Worm (Caenorhabditis elegans) whole organism, mixed stage, embryonic: Measurements from ENCODE around the gene nhr-120.

ENCODE experiments used
- M03D4.4 ChIP-seq: sonication (generic microtip); optimal IDR thresholded peaks from 2 replicates; lab custom pipeline; 2017; ENCODE audit warnings: mild to moderate bottlenecking, missing genetic modification characterization, missing compliant biosample characterization
- bed-3 ChIP-seq: fragments of 200-800 bp; sonication (Bioruptor generic); optimal IDR thresholded peaks from 3 replicates; lab custom pipeline; 2018; ENCODE audit warnings: mild to moderate bottlenecking, missing genetic modification characterization, moderate library complexity, missing compliant biosample characterization
- blmp-1 ChIP-seq: fragments of 150-350 bp; optimal IDR thresholded peaks from 2 replicates; lab custom pipeline; 2014; ENCODE audit warnings: missing biosample characterization, missing genetic modification characterization
- ceh-43 ChIP-seq: fragments of 200-800 bp; sonication (Bioruptor generic); optimal IDR thresholded peaks from 2 replicates; lab custom pipeline; 2018; ENCODE audit warnings: mild to moderate bottlenecking, missing genetic modification characterization, moderate library complexity, missing compliant biosample characterization
- ceh-83 ChIP-seq: fragments of 200-800 bp; sonication (Bioruptor generic); optimal IDR thresholded peaks from 2 replicates; lab custom pipeline; 2018; ENCODE audit warnings: mild to moderate bottlenecking, missing genetic modification characterization, missing compliant biosample characterization
- ces-1 ChIP-seq: fragments of 150-350 bp; optimal IDR thresholded peaks from 2 replicates; lab custom pipeline; 2014; ENCODE audit warnings: missing biosample characterization, missing genetic modification reagents, missing genetic modification characterization
- cnd-1 ChIP-seq: fragments of 200-800 bp; sonication (Bioruptor generic); optimal IDR thresholded peaks from 2 replicates; lab custom pipeline; 2018; ENCODE audit warnings: mild to moderate bottlenecking, missing genetic modification characterization, missing compliant biosample characterization
- drap-1 ChIP-seq: fragments of 200-800 bp; sonication (Bioruptor generic); optimal IDR thresholded peaks from 3 replicates; lab custom pipeline; 2018; ENCODE audit warnings: mild to moderate bottlenecking, missing genetic modification characterization, missing compliant biosample characterization
- elt-3 ChIP-seq: fragments of 150-350 bp; optimal IDR thresholded peaks from 2 replicates; lab custom pipeline; 2014; ENCODE audit warnings: missing biosample characterization, missing genetic modification characterization
- flh-1 ChIP-seq: fragments of 200-800 bp; sonication (Bioruptor generic); optimal IDR thresholded peaks from 2 replicates; lab custom pipeline; 2018; ENCODE audit warnings: mild to moderate bottlenecking, missing genetic modification characterization, moderate library complexity, missing compliant biosample characterization
- ham-2 ChIP-seq: fragments of 200-800 bp; sonication (Bioruptor generic); optimal IDR thresholded peaks from 2 replicates; lab custom pipeline; 2018; ENCODE audit warnings: mild to moderate bottlenecking, missing genetic modification characterization, missing compliant biosample characterization
- hlh-1 ChIP-seq: fragments of 150-350 bp; optimal IDR thresholded peaks from 2 replicates; lab custom pipeline; 2014; ENCODE audit warnings: missing biosample characterization, missing genetic modification reagents, missing genetic modification characterization
- lin-13 ChIP-seq: fragments of 150-350 bp; optimal IDR thresholded peaks from 2 replicates; lab custom pipeline; 2014; ENCODE audit warnings: missing biosample characterization, missing genetic modification characterization
- lin-32 ChIP-seq: fragments of 200-800 bp; sonication (Bioruptor generic); optimal IDR thresholded peaks from 2 replicates; lab custom pipeline; 2018; ENCODE audit warnings: mild to moderate bottlenecking, missing genetic modification characterization, missing compliant biosample characterization
- lsy-2 ChIP-seq: fragments of 150-350 bp; optimal IDR thresholded peaks from 2 replicates; lab custom pipeline; 2014; ENCODE audit warnings: missing biosample characterization, missing genetic modification characterization
- mab-5 ChIP-seq: fragments of 150-350 bp; optimal IDR thresholded peaks from 2 replicates; lab custom pipeline; 2014; ENCODE audit warnings: missing biosample characterization, missing genetic modification characterization
- mls-2 ChIP-seq: sonication (generic microtip); optimal IDR thresholded peaks from 2 replicates; lab custom pipeline; 2016; ENCODE audit warnings: mild to moderate bottlenecking, missing genetic modification characterization, moderate library complexity, missing compliant biosample characterization
- nhr-12 ChIP-seq: fragments of 150-350 bp; optimal IDR thresholded peaks from 2 replicates; lab custom pipeline; 2014; ENCODE audit warnings: missing biosample characterization, missing genetic modification characterization
- nhr-2 ChIP-seq: fragments of 150-350 bp; optimal IDR thresholded peaks from 2 replicates; lab custom pipeline; 2014; ENCODE audit warnings: missing biosample characterization, missing genetic modification characterization
- nhr-76 ChIP-seq: sonication (generic microtip); optimal IDR thresholded peaks from 2 replicates; lab custom pipeline; 2017; ENCODE audit warnings: missing biosample characterization, missing genetic modification characterization
- pha-4 ChIP-seq: fragments of 150-350 bp; optimal IDR thresholded peaks from 2 replicates; lab custom pipeline; 2018; ENCODE audit warnings: missing biosample characterization, missing genetic modification reagents, missing genetic modification characterization
- sem-2 ChIP-seq: fragments of 200-800 bp; sonication (Bioruptor generic); optimal IDR thresholded peaks from 2 replicates; lab custom pipeline; 2018; ENCODE audit warnings: mild to moderate bottlenecking, missing genetic modification characterization, missing compliant biosample characterization
- snpc-4 ChIP-seq: fragments of 150-350 bp; optimal IDR thresholded peaks from 2 replicates; lab custom pipeline; 2014; ENCODE audit warnings: missing biosample characterization, missing genetic modification characterization
- sptf-1 ChIP-seq: sonication (generic microtip); optimal IDR thresholded peaks from 2 replicates; lab custom pipeline; 2017; ENCODE audit warnings: mild to moderate bottlenecking, missing genetic modification characterization, moderate library complexity, missing compliant biosample characterization
- tbx-8 ChIP-seq: fragments of 200-800 bp; sonication (Bioruptor generic); optimal IDR thresholded peaks from 2 replicates; lab custom pipeline; 2018; ENCODE audit warnings: mild to moderate bottlenecking, missing genetic modification characterization, moderate library complexity, missing compliant biosample characterization
- unc-120 ChIP-seq: sonication (generic microtip); optimal IDR thresholded peaks from 2 replicates; lab custom pipeline; 2017; ENCODE audit warnings: missing genetic modification characterization, missing compliant biosample characterization; ENCODE audit not compliant: poor library complexity, severe bottlenecking
- unc-39 ChIP-seq: fragments of 150-350 bp; optimal IDR thresholded peaks from 2 replicates; lab custom pipeline; 2014; ENCODE audit warnings: missing biosample characterization, missing genetic modification characterization
- unc-62 ChIP-seq: fragments of 150-350 bp; optimal IDR thresholded peaks from 2 replicates; lab custom pipeline; 2014; ENCODE audit warnings: missing biosample characterization, missing genetic modification reagents, missing genetic modification characterization
- zip-8 ChIP-seq: fragments of 150-350 bp; optimal IDR thresholded peaks from 2 replicates; lab custom pipeline; 2014; ENCODE audit warnings: missing biosample characterization, missing genetic modification characterization

nhr-120 gene

DNA sequence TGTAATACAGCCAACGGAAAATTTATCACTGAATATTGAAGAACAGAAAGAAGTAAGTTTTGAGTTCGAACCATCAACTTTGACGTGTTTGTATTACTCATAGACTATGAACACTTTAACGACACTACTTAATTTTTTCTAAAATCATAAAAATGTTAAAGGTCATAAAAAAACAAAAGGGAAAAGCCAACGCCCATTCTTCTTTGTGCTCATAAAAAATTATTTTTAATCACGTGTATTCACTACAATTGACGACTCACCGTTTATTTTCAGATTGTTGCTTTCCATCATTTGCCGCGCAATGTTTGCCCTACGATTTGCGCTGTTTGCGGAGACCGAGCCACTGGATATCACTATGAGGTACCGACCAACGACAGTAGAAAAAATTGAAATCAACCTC lies 15.8 kb upstream of the nhr-120 start:
- TF ChIP-seq unc-120, result no peak
- no peak for TF ChIP-seq ceh-83
- no peak for TF ChIP-seq nhr-12 (tag; lab: Kevin White, UChicago)

DNA sequence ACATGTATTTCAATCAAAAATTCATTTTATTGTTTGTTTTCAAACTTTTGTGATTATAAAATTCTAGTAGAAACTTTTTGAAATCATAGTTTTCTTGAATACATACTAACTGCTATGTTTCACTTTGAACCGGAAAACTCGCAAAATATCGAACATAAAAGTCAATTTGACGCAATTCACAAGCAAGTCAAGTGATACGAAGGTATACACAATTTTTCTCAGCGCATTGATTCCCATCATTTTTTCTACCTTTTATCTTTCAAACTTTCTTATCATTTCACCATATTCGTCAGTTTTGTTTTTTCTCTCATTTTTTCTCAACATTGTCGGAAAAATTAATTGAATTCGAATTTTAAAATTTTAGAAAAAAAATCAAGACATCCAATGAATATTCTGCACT lies 14.7 kb upstream of the nhr-120 start, which contains the start of gene nhr-173:
Gene nhr-173 (plus strand): TSS at position 366 of the 400 bp plus-strand sequence.
- TF ChIP-seq ceh-43, result no peak
- no peak for TF ChIP-seq blmp-1 (tag; lab: Kevin White, UChicago)
- TF ChIP-seq lin-13 (tag; lab: Kevin White, UChicago), result no peak
- TF ChIP-seq flh-1, result no peak
- TF ChIP-seq ceh-83, result no peak
- TF ChIP-seq mls-2 (tag; lab: Kevin White, UChicago), result no peak
- TF ChIP-seq lin-32 (GFP tag; lab: Kevin White, UChicago), result no peak
- no peak for TF ChIP-seq nhr-12 (tag; lab: Kevin White, UChicago)
- no peak for TF ChIP-seq M03D4.4 (tag; lab: Kevin White, UChicago)
- TF ChIP-seq zip-8 (tag; lab: Kevin White, UChicago), result no peak
- no peak for TF ChIP-seq nhr-2 (tag; lab: Kevin White, UChicago)
- no peak for TF ChIP-seq mab-5 (tag; lab: Kevin White, UChicago)
- no peak for TF ChIP-seq snpc-4 (tag; lab: Kevin White, UChicago)
- TF ChIP-seq nhr-76 (tag; lab: Kevin White, UChicago), result no peak
- TF ChIP-seq, all 35 proteins: peak for 0

DNA sequence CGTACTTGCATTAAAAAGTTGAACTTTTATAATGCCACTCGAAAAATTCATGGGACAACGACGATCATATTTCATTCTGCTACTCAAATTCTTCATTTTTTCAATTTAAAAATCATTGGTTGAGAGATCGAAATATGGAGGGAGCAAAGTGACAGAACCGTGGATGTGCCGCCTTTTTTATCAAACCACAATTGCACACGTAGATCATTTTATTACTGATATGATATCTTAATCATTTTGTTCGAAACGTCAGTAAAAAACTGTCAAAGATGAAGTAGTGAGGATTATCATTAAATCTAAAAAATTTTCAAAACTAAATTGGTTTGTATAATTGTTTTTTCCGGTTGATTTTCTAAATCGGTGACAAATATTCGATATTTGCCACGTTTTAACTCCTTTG lies 13.7 kb upstream of the nhr-120 start:
- TF ChIP-seq blmp-1 (tag; lab: Kevin White, UChicago) (no peak), lin-13 (tag; lab: Kevin White, UChicago) (no peak), pha-4 (no peak), bed-3 (GFP tag; lab: Kevin White, UChicago) (no peak)

DNA sequence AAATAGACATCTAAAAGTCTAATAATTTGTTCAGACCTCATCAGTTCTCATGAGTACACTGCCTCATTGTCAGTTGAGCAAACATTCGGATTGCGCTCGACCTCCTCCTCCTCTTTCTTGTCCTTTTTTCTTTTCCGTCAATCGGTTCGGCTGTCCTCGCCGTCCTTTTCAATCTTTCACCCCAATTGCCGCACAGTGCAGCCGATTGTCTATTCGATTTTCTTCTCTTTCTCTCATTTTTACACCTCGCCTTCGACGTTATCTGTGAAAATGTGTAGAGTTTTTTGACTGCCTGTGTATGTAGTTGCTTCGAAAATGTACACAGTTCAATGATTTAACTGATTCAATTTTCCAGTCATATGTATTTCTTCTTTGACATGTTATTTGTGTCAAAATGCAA lies 12.8 kb upstream of the nhr-120 start:
- TF ChIP-seq pha-4, result peak; percentile 34
- TF ChIP-seq M03D4.4 (tag; lab: Kevin White, UChicago), result no peak

DNA sequence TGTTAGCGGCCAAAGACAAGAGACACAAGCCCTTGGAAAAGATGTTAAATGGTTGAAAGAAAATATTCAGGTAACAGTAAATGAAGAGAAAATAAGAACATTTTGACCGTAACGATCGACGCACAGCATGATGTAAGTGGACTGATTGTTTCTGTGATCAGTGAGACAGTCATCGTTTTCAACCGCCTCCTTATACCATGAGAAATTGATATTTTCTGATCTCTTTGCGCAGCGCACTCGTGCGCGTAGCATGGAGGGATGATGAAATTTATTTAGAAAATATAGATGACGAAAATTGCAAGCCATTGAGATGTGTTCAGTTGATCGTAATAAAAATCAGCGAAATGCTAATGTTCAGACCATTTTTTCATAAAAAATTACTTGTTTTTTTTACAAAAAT lies 9.2 kb upstream of the nhr-120 start:
- TF ChIP-seq tbx-8 (GFP tag; lab: Kevin White, UChicago), result no peak
- no peak for TF ChIP-seq zip-8 (tag; lab: Kevin White, UChicago)
- TF ChIP-seq cnd-1 (tag; lab: Kevin White, UChicago), result no peak
- no peak for TF ChIP-seq lin-32 (GFP tag; lab: Kevin White, UChicago)
- no peak for TF ChIP-seq flh-1
- no peak for TF ChIP-seq bed-3 (GFP tag; lab: Kevin White, UChicago)
- TF ChIP-seq, all 35 proteins: peak for 0

DNA sequence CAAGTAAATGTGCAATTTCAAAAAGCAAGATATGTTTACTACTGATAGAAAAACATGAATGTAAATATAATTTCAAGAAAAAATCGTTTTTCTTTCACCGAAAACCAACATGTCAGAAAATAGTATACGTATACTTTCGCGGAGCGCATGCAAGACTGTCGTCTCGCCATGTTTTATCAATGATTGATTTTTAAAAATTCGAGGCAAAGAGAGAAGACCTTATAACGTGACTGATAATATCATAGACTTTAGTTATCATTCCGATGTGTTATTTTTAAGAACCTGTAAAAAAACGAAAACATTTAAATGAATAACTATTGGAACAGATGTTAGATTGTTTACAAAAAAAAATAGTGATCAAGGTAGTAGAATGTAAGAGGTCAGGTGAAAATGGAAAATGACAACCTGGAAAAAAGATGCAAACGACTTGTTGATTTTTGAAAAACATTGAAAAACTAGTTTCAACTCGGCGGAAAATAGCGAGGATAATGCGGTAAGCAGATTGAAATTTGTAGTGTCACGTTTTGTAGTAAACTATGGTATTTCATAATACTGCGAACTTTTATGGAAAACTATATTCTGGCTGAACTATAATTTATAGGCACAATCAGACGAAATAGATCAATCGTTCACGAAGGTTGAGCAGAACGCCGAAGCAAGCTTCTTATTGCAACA lies 6.1 kb upstream of the nhr-120 start:
- TF ChIP-seq lsy-2 (tag; lab: Kevin White, UChicago) (no peak), mab-5 (tag; lab: Kevin White, UChicago) (no peak), ham-2 (no peak), lin-13 (tag; lab: Kevin White, UChicago) (no peak), tbx-8 (GFP tag; lab: Kevin White, UChicago) (no peak), mls-2 (tag; lab: Kevin White, UChicago) (no peak), snpc-4 (tag; lab: Kevin White, UChicago) (no peak), pha-4 (no peak), unc-62 (GFP tag; lab: Kevin White, UChicago) (no peak), sptf-1 (tag; lab: Kevin White, UChicago) (no peak), ces-1 (GFP tag; lab: Kevin White, UChicago) (no peak), unc-120 (no peak), zip-8 (tag; lab: Kevin White, UChicago) (no peak), hlh-1 (tag; lab: Kevin White, UChicago) (no peak), sem-2 (no peak), elt-3 (tag; lab: Kevin White, UChicago) (no peak), drap-1 (GFP tag; lab: Kevin White, UChicago) (no peak), nhr-2 (tag; lab: Kevin White, UChicago) (no peak), unc-39 (tag; lab: Kevin White, UChicago) (no peak)
